Worm (Caenorhabditis elegans) whole organism, midembryonic: ENCODE data around the gene ins-8.

ENCODE experiments used
- T22C8.4 ChIP-seq: fragments of 200-800 bp; sonication (Bioruptor generic); IDR thresholded peaks from 2 replicates; pipeline ENCODE4 v1.3.6; 2022; ENCODE audit warnings: missing genetic modification characterization, missing compliant biosample characterization
- flt-1 ChIP-seq: fragments of 200-800 bp; sonication (Bioruptor generic); IDR thresholded peaks from 2 replicates; pipeline ENCODE4 v1.3.6; 2022; ENCODE audit warnings: missing genetic modification characterization, missing compliant biosample characterization
- klf-2 ChIP-seq: fragments of 200-800 bp; sonication (Bioruptor generic); conservative IDR thresholded peaks from 2 replicates; pipeline ENCODE4 v1.3.6; 2022; ENCODE audit warnings: missing genetic modification reagents, missing genetic modification characterization, missing compliant biosample characterization
- ref-1 ChIP-seq: fragments of 200-800 bp; sonication (Bioruptor generic); conservative IDR thresholded peaks from 2 replicates; pipeline ENCODE4 v1.3.6; 2022; ENCODE audit warnings: missing genetic modification reagents, missing genetic modification characterization, missing compliant biosample characterization
- tab-1 ChIP-seq: fragments of 200-800 bp; sonication (Bioruptor generic); IDR thresholded peaks from 2 replicates; pipeline ENCODE4 v1.3.6; 2022; ENCODE audit warnings: missing genetic modification characterization, missing compliant biosample characterization
- ztf-23 ChIP-seq: fragments of 200-800 bp; sonication (Bioruptor generic); IDR thresholded peaks from 2 replicates; pipeline ENCODE4 v1.3.6; 2022; ENCODE audit warnings: missing genetic modification reagents, missing genetic modification characterization, missing compliant biosample characterization
- ztf-29 ChIP-seq: fragments of 200-800 bp; sonication (Bioruptor generic); IDR thresholded peaks from 2 replicates; pipeline ENCODE4 v1.3.6; 2022; ENCODE audit warnings: missing genetic modification reagents, missing genetic modification characterization, missing compliant biosample characterization

- no peak for TF ChIP-seq klf-2 (GFP tag; lab: Robert Waterston, UW)
- TF ChIP-seq T22C8.4 (GFP tag; lab: Robert Waterston, UW), result no peak
- TF ChIP-seq tab-1 (GFP tag; lab: Robert Waterston, UW), result no peak
- TF ChIP-seq ztf-29 (GFP tag; lab: Robert Waterston, UW), result no peak
- no peak for TF ChIP-seq ztf-23 (GFP tag; lab: Robert Waterston, UW)
- TF ChIP-seq flt-1, result no peak
- no peak for TF ChIP-seq ref-1
These were observed 38.8 kb downstream of the ins-8 start, which contains the start of gene del-2 for ce11 chrIV:9641925-9642324.
